Fruit fly (Drosophila melanogaster): ENCODE measurements around the gene Ire1.

DNA sequence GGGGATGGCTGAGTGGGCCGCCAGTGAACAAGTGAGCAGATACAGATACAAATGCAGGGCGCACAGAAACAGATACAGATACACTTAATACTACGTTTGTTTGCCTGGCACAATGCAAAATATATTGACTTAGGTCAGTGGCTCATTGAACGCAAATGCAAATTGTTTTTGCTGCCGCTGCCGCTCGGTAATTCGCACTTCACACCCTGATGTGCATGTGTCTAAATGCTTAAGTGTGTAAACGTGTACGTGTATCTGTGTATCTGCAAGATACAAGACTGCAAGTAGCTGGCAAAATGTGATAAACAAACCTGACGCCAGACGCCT is 52.7 kb downstream of the Ire1 start:
- TF ChIP-seq bab1 (GFP tag; optimal IDR thresholded peaks at IDR 0.05) (no peak), ovo (GFP tag; optimal IDR thresholded peaks at IDR 0.05) (no peak)

Measured in whole organism, adult.